Worm (Caenorhabditis elegans) whole organism, L2 larva: Measurements from ENCODE around the gene R08A2.5.

ENCODE experiments used
- C34F6.9 ChIP-seq: fragments of 150-350 bp; optimal IDR thresholded peaks from 2 replicates; lab custom pipeline; 2014; ENCODE audit warnings: missing biosample characterization, missing genetic modification characterization
- F13H6.1 ChIP-seq: sonication (generic microtip); optimal IDR thresholded peaks from 2 replicates; lab custom pipeline; 2016; ENCODE audit warnings: missing genetic modification characterization, missing compliant biosample characterization
- R02D3.7 ChIP-seq: fragments of 150-350 bp; optimal IDR thresholded peaks from 2 replicates; lab custom pipeline; 2014; ENCODE audit warnings: missing biosample characterization, missing genetic modification characterization
- Y55F3AM.14 ChIP-seq: fragments of 200-800 bp; sonication (Bioruptor generic); optimal IDR thresholded peaks from 2 replicates; lab custom pipeline; 2018; ENCODE audit warnings: mild to moderate bottlenecking, missing genetic modification characterization, missing compliant biosample characterization
- ZK546.5 ChIP-seq: sonication (generic microtip); optimal IDR thresholded peaks from 2 replicates; lab custom pipeline; 2017; ENCODE audit warnings: missing biosample characterization, missing genetic modification characterization
- alr-1 ChIP-seq: fragments of 150-350 bp; optimal IDR thresholded peaks from 2 replicates; lab custom pipeline; 2014; ENCODE audit warnings: missing biosample characterization, missing genetic modification characterization
- aly-2 ChIP-seq: fragments of 150-350 bp; optimal IDR thresholded peaks from 2 replicates; lab custom pipeline; 2014; ENCODE audit warnings: missing biosample characterization, missing genetic modification characterization
- ama-1 ChIP-seq: fragments of 150-350 bp; optimal IDR thresholded peaks from 2 replicates; lab custom pipeline; 2018; ENCODE audit warnings: inconsistent platforms
- ceh-16 ChIP-seq: fragments of 150-350 bp; optimal IDR thresholded peaks from 2 replicates; lab custom pipeline; 2014; ENCODE audit warnings: missing biosample characterization, missing genetic modification characterization
- ceh-82 ChIP-seq: fragments of 150-350 bp; optimal IDR thresholded peaks from 2 replicates; lab custom pipeline; 2014; ENCODE audit warnings: missing biosample characterization, missing genetic modification characterization
- crh-2 ChIP-seq: sonication (generic microtip); optimal IDR thresholded peaks from 2 replicates; lab custom pipeline; 2017; ENCODE audit warnings: missing biosample characterization, missing genetic modification characterization
- dmd-4 ChIP-seq: sonication (generic microtip); optimal IDR thresholded peaks from 2 replicates; lab custom pipeline; 2017; ENCODE audit warnings: missing biosample characterization, missing genetic modification characterization
- egl-27 ChIP-seq: sonication (generic microtip); optimal IDR thresholded peaks from 3 replicates; lab custom pipeline; 2017; ENCODE audit warnings: missing biosample characterization, missing genetic modification reagents, missing genetic modification characterization
- fos-1 ChIP-seq: fragments of 150-350 bp; optimal IDR thresholded peaks from 2 replicates; lab custom pipeline; 2014; ENCODE audit warnings: missing biosample characterization, missing genetic modification characterization
- gmeb-1 ChIP-seq: fragments of 150-350 bp; optimal IDR thresholded peaks from 2 replicates; lab custom pipeline; 2014; ENCODE audit warnings: missing biosample characterization, missing genetic modification characterization
- lin-11 ChIP-seq: fragments of 150-350 bp; sonication (generic microtip); optimal IDR thresholded peaks from 2 replicates; lab custom pipeline; 2014; ENCODE audit warnings: missing biosample characterization, missing genetic modification characterization, inconsistent platforms, mixed read lengths
- lin-13 ChIP-seq: fragments of 150-350 bp; optimal IDR thresholded peaks from 2 replicates; lab custom pipeline; 2014; ENCODE audit warnings: missing biosample characterization, missing genetic modification reagents, missing genetic modification characterization
- lin-39 ChIP-seq: fragments of 150-350 bp; optimal IDR thresholded peaks from 2 replicates; lab custom pipeline; 2014; ENCODE audit warnings: missing biosample characterization, missing genetic modification reagents, missing genetic modification characterization
- lsy-2 ChIP-seq, 2 experiments: fragments of 150-350 bp in 1 of 2; sonication (generic microtip) in 1 of 2; optimal IDR thresholded peaks; 2 replicates each; lab custom pipeline; 2014 to 2017; ENCODE audit warnings: missing biosample characterization in 2 of 2, missing genetic modification characterization in 2 of 2
- mab-5 ChIP-seq: fragments of 150-350 bp; optimal IDR thresholded peaks from 2 replicates; lab custom pipeline; 2014; ENCODE audit warnings: missing biosample characterization, missing genetic modification characterization
- nhr-10 ChIP-seq: sonication (generic microtip); optimal IDR thresholded peaks from 2 replicates; lab custom pipeline; 2017; ENCODE audit warnings: missing biosample characterization, missing genetic modification characterization
- nhr-11 ChIP-seq: fragments of 150-350 bp; optimal IDR thresholded peaks from 2 replicates; lab custom pipeline; 2014; ENCODE audit warnings: missing biosample characterization, missing genetic modification characterization
- nhr-129 ChIP-seq: fragments of 150-350 bp; optimal IDR thresholded peaks from 2 replicates; lab custom pipeline; 2014; ENCODE audit warnings: missing biosample characterization, missing genetic modification characterization
- nhr-21 ChIP-seq: fragments of 150-350 bp; optimal IDR thresholded peaks from 2 replicates; lab custom pipeline; 2014; ENCODE audit warnings: missing biosample characterization, missing genetic modification characterization
- nhr-23 ChIP-seq: fragments of 150-350 bp; optimal IDR thresholded peaks from 2 replicates; lab custom pipeline; 2014; ENCODE audit warnings: missing biosample characterization, missing genetic modification reagents, missing genetic modification characterization
- nhr-237 ChIP-seq: fragments of 150-350 bp; optimal IDR thresholded peaks from 2 replicates; lab custom pipeline; 2014; ENCODE audit warnings: missing biosample characterization, missing genetic modification characterization
- nhr-25 ChIP-seq: fragments of 150-350 bp; sonication (generic microtip); optimal IDR thresholded peaks from 3 replicates; lab custom pipeline; 2014; ENCODE audit warnings: missing biosample characterization, missing genetic modification characterization
- nhr-6 ChIP-seq: fragments of 150-350 bp; optimal IDR thresholded peaks from 2 replicates; lab custom pipeline; 2014; ENCODE audit warnings: missing biosample characterization, missing genetic modification characterization
- nhr-77 ChIP-seq: fragments of 150-350 bp; optimal IDR thresholded peaks from 2 replicates; lab custom pipeline; 2014; ENCODE audit warnings: missing biosample characterization, missing genetic modification characterization
- peb-1 ChIP-seq: fragments of 150-350 bp; optimal IDR thresholded peaks from 2 replicates; lab custom pipeline; 2014; ENCODE audit warnings: missing biosample characterization, missing genetic modification characterization
- sem-4 ChIP-seq: fragments of 150-350 bp; optimal IDR thresholded peaks from 2 replicates; lab custom pipeline; 2014; ENCODE audit warnings: missing biosample characterization, missing genetic modification reagents, missing genetic modification characterization
- skn-1 ChIP-seq: sonication (generic microtip); optimal IDR thresholded peaks from 2 replicates; lab custom pipeline; 2017; ENCODE audit warnings: missing biosample characterization, missing genetic modification characterization
- sma-3 ChIP-seq: sonication (generic microtip); optimal IDR thresholded peaks from 2 replicates; lab custom pipeline; 2016; ENCODE audit warnings: missing genetic modification reagents, missing genetic modification characterization, missing compliant biosample characterization
- sma-9 ChIP-seq, 2 experiments: fragments of 150-350 bp in 1 of 2; sonication (generic microtip) in 1 of 2; optimal IDR thresholded peaks; 2 replicates each; lab custom pipeline; 2014 to 2016; ENCODE audit warnings: missing genetic modification characterization in 2 of 2, mild to moderate bottlenecking in 1 of 2, missing biosample characterization in 1 of 2, missing compliant biosample characterization in 1 of 2, missing genetic modification reagents in 1 of 2, moderate library complexity in 1 of 2
- snpc-4 ChIP-seq: fragments of 150-350 bp; optimal IDR thresholded peaks from 2 replicates; lab custom pipeline; 2014; ENCODE audit warnings: missing biosample characterization, missing genetic modification characterization
- unc-55 ChIP-seq: fragments of 150-350 bp; sonication (generic microtip); optimal IDR thresholded peaks from 3 replicates; lab custom pipeline; 2014; ENCODE audit warnings: missing biosample characterization, missing genetic modification reagents, missing genetic modification characterization
- unc-62 ChIP-seq: fragments of 150-350 bp; optimal IDR thresholded peaks from 2 replicates; lab custom pipeline; 2014; ENCODE audit warnings: missing biosample characterization, missing genetic modification reagents, missing genetic modification characterization
- zag-1 ChIP-seq: fragments of 150-350 bp; optimal IDR thresholded peaks from 2 replicates; lab custom pipeline; 2014; ENCODE audit warnings: missing biosample characterization, missing genetic modification characterization
- ztf-1 ChIP-seq: fragments of 200-800 bp; sonication (Bioruptor generic); conservative IDR thresholded peaks from 2 replicates; pipeline ENCODE4 v1.3.6; 2022; ENCODE audit warnings: missing genetic modification characterization, missing compliant biosample characterization
- ztf-11 ChIP-seq: sonication (generic microtip); optimal IDR thresholded peaks from 2 replicates; lab custom pipeline; 2017; ENCODE audit warnings: missing biosample characterization, missing genetic modification characterization
- ztf-4 ChIP-seq: fragments of 150-350 bp; optimal IDR thresholded peaks from 2 replicates; lab custom pipeline; 2014; ENCODE audit warnings: missing biosample characterization, missing genetic modification characterization

R08A2.5 gene

DNA sequence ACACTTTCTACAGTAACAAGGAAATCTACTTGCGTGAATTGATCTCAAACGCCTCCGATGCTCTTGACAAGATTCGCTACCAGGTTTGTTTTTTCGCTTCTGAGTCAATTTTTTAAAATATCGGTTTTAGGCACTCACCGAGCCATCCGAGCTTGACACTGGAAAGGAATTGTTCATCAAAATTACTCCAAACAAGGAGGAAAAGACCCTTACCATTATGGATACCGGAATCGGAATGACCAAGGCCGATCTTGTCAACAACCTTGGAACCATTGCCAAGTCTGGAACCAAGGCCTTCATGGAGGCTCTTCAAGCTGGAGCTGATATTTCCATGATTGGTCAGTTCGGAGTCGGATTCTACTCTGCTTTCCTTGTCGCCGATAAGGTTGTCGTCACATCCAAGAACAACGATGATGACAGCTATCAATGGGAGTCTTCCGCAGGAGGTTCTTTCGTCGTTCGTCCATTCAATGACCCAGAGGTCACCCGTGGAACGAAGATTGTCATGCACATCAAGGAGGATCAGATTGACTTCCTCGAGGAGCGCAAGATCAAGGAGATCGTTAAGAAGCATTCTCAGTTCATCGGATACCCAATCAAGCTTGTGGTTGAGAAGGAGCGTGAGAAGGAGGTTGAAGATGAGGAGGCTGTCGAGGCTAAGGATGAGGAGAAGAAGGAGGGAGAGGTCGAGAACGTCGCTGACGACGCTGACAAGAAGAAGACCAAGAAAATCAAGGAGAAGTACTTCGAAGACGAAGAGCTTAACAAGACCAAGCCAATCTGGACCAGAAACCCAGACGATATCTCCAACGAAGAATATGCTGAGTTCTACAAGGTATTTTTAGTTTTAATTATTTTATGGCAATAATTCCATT lies 25.9 kb upstream of the R08A2.5 start:
- TF ChIP-seq crh-2 (no peak), ama-1 (lab: Kevin White, UChicago) (peak; percentile 90), nhr-6 (no peak), nhr-25 (tag; lab: Kevin White, UChicago) (no peak), ceh-16 (tag; lab: Kevin White, UChicago) (no peak), dmd-4 (tag; lab: Kevin White, UChicago) (no peak), nhr-237 (tag; lab: Kevin White, UChicago) (no peak), nhr-77 (no peak), nhr-129 (tag; lab: Kevin White, UChicago) (peak; percentile 32), nhr-21 (tag; lab: Kevin White, UChicago) (no peak), peb-1 (tag; lab: Kevin White, UChicago) (no peak), skn-1 (tag; lab: Kevin White, UChicago) (peak; percentile 12), unc-55 (GFP tag; lab: Kevin White, UChicago) (no peak)

- TF ChIP-seq egl-27 (no peak), peb-1 (tag; lab: Kevin White, UChicago) (no peak), ceh-82 (tag; lab: Kevin White, UChicago) (no peak), ZK546.5 (tag; lab: Kevin White, UChicago) (no peak), nhr-129 (tag; lab: Kevin White, UChicago) (no peak), ztf-4 (tag; lab: Kevin White, UChicago) (peak; percentile 16), R02D3.7 (tag; lab: Kevin White, UChicago) (no peak), ceh-16 (tag; lab: Kevin White, UChicago) (no peak), nhr-23 (tag; lab: Kevin White, UChicago) (no peak), lin-13 (GFP tag; lab: Kevin White, UChicago) (no peak), snpc-4 (tag; lab: Kevin White, UChicago) (no peak), sma-3 (GFP tag; lab: Kevin White, UChicago) (no peak), lsy-2 (tag; optimal IDR thresholded peaks at IDR 0.05; lab: Kevin White, UChicago) (no peak), C34F6.9 (tag; lab: Kevin White, UChicago) (no peak), nhr-25 (tag; lab: Kevin White, UChicago) (no peak), alr-1 (tag; lab: Kevin White, UChicago) (no peak), Y55F3AM.14 (no peak), ama-1 (lab: Kevin White, UChicago) (peak; percentile 60), nhr-11 (tag; lab: Kevin White, UChicago) (no peak), fos-1 (tag; lab: Kevin White, UChicago) (no peak), skn-1 (tag; lab: Kevin White, UChicago) (peak; percentile 21), lin-11 (tag; lab: Kevin White, UChicago) (peak; percentile 56), ztf-1 (no peak), nhr-6 (no peak), unc-62 (GFP tag; lab: Kevin White, UChicago) (no peak), nhr-10 (no peak), sma-9 (GFP tag; optimal IDR thresholded peaks at IDR 0.05; lab: Kevin White, UChicago) (no peak), sma-9 (tag; optimal IDR thresholded peaks at IDR 0.05; lab: Kevin White, UChicago) (no peak)
Observed at ce11 chrV:14687106-14687964, 25.1 kb upstream of the R08A2.5 start.

DNA sequence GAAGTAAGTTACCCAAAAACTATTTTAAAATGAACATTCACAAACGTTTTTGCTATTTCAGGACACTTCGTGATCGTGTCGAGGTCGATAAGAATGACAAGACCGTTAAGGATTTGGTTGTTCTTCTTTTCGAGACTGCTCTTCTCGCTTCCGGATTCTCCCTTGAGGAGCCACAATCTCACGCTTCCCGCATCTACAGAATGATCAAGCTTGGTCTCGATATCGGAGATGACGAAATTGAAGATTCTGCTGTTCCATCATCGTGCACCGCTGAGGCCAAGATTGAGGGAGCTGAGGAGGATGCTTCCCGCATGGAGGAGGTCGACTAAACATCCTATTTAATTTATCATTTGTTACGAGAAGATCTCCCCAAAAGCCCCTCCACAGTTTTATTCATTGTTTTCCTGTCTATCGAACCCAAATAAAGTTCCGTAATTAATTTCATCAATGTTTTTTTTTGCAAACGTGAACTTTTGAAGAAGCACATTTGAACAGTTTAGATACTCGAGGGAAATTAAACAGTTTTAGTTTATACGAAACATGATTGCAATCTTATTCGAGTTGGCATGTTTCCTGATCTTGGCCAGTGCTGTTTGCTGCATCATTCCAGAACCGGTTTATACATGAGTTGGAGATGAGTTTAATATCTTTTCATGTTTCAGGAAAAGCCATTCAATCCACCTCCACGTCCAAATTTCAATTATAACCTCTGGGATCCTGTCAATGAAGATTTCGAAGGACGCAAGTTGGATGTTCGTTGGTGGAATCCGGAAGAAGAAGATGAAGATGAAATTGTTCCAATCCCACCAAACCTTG lies 24.1 kb upstream of the R08A2.5 start, which contains the start of gene C47E8.11:
Gene C47E8.11 (plus strand): TSS at position 520 of the 816 bp plus-strand sequence.
- no peak for TF ChIP-seq ztf-1
- TF ChIP-seq gmeb-1 (tag; lab: Kevin White, UChicago) = peak; percentile 53
- TF ChIP-seq lsy-2 (tag; optimal IDR thresholded peaks at IDR 0.05; lab: Kevin White, UChicago) = peak; percentile 6 to 76
- peak; percentile 98 for TF ChIP-seq ama-1 (lab: Kevin White, UChicago)
- TF ChIP-seq zag-1 (tag; lab: Kevin White, UChicago) = no peak
- no peak for TF ChIP-seq nhr-237 (tag; lab: Kevin White, UChicago)
- TF ChIP-seq sem-4 (tag; lab: Kevin White, UChicago) = peak; percentile 31
- TF ChIP-seq aly-2 = no peak
- peak; percentile 61 for TF ChIP-seq C34F6.9 (tag; lab: Kevin White, UChicago)
- no peak for TF ChIP-seq fos-1 (tag; lab: Kevin White, UChicago)
- peak; percentile 14 for TF ChIP-seq nhr-25 (tag; lab: Kevin White, UChicago)
- TF ChIP-seq sma-3 (GFP tag; lab: Kevin White, UChicago) = peak; percentile 23
- no peak for TF ChIP-seq ZK546.5 (tag; lab: Kevin White, UChicago)
- TF ChIP-seq skn-1 (tag; lab: Kevin White, UChicago) = peak; percentile 93
- TF ChIP-seq F13H6.1 (tag; lab: Kevin White, UChicago) = peak; percentile 54
- TF ChIP-seq dmd-4 (tag; lab: Kevin White, UChicago) = no peak
- TF ChIP-seq sma-9 (GFP tag; optimal IDR thresholded peaks at IDR 0.05; lab: Kevin White, UChicago) = peak; percentile 44
- no peak for TF ChIP-seq sma-9 (tag; optimal IDR thresholded peaks at IDR 0.05; lab: Kevin White, UChicago)
- peak; percentile 65 for TF ChIP-seq nhr-129 (tag; lab: Kevin White, UChicago)
- TF ChIP-seq mab-5 (tag; lab: Kevin White, UChicago) = no peak
- no peak for TF ChIP-seq ztf-11 (tag; lab: Kevin White, UChicago)
- no peak for TF ChIP-seq egl-27
- TF ChIP-seq snpc-4 (tag; lab: Kevin White, UChicago) = peak; percentile 44
- no peak for TF ChIP-seq nhr-23 (tag; lab: Kevin White, UChicago)
- peak; percentile 6 for TF ChIP-seq unc-55 (GFP tag; lab: Kevin White, UChicago)
- no peak for TF ChIP-seq lin-39 (tag; lab: Kevin White, UChicago)
- TF ChIP-seq crh-2 = peak; percentile 76
